Worm (Caenorhabditis elegans) whole organism, mixed stage, embryonic: ENCODE results near the gene lys-8.

Source experiments
- M03D4.4 ChIP-seq: sonication (generic microtip); optimal IDR thresholded peaks from 2 replicates; lab custom pipeline; 2017; ENCODE audit warnings: mild to moderate bottlenecking, missing genetic modification characterization, missing compliant biosample characterization
- bed-3 ChIP-seq: fragments of 200-800 bp; sonication (Bioruptor generic); optimal IDR thresholded peaks from 3 replicates; lab custom pipeline; 2018; ENCODE audit warnings: mild to moderate bottlenecking, missing genetic modification characterization, moderate library complexity, missing compliant biosample characterization
- blmp-1 ChIP-seq: fragments of 150-350 bp; optimal IDR thresholded peaks from 2 replicates; lab custom pipeline; 2014; ENCODE audit warnings: missing biosample characterization, missing genetic modification characterization
- ceh-39 ChIP-seq: fragments of 150-350 bp; optimal IDR thresholded peaks from 2 replicates; lab custom pipeline; 2014; ENCODE audit warnings: missing biosample characterization, missing genetic modification characterization
- ceh-43 ChIP-seq: fragments of 200-800 bp; sonication (Bioruptor generic); optimal IDR thresholded peaks from 2 replicates; lab custom pipeline; 2018; ENCODE audit warnings: mild to moderate bottlenecking, missing genetic modification characterization, moderate library complexity, missing compliant biosample characterization
- ceh-83 ChIP-seq: fragments of 200-800 bp; sonication (Bioruptor generic); optimal IDR thresholded peaks from 2 replicates; lab custom pipeline; 2018; ENCODE audit warnings: mild to moderate bottlenecking, missing genetic modification characterization, missing compliant biosample characterization
- ces-1 ChIP-seq: fragments of 150-350 bp; optimal IDR thresholded peaks from 2 replicates; lab custom pipeline; 2014; ENCODE audit warnings: missing biosample characterization, missing genetic modification reagents, missing genetic modification characterization
- cnd-1 ChIP-seq: fragments of 200-800 bp; sonication (Bioruptor generic); optimal IDR thresholded peaks from 2 replicates; lab custom pipeline; 2018; ENCODE audit warnings: mild to moderate bottlenecking, missing genetic modification characterization, missing compliant biosample characterization
- drap-1 ChIP-seq: fragments of 200-800 bp; sonication (Bioruptor generic); optimal IDR thresholded peaks from 3 replicates; lab custom pipeline; 2018; ENCODE audit warnings: mild to moderate bottlenecking, missing genetic modification characterization, missing compliant biosample characterization
- elt-1 ChIP-seq: sonication (generic microtip); optimal IDR thresholded peaks from 2 replicates; lab custom pipeline; 2017; ENCODE audit warnings: missing genetic modification characterization, mild to moderate bottlenecking, missing compliant biosample characterization, antibody characterized with exemption, moderate library complexity, borderline replicate concordance; ENCODE audit not compliant: insufficient read depth
- elt-3 ChIP-seq: fragments of 150-350 bp; optimal IDR thresholded peaks from 2 replicates; lab custom pipeline; 2014; ENCODE audit warnings: missing biosample characterization, missing genetic modification characterization
- flh-1 ChIP-seq: fragments of 200-800 bp; sonication (Bioruptor generic); optimal IDR thresholded peaks from 2 replicates; lab custom pipeline; 2018; ENCODE audit warnings: mild to moderate bottlenecking, missing genetic modification characterization, moderate library complexity, missing compliant biosample characterization
- ham-2 ChIP-seq: fragments of 200-800 bp; sonication (Bioruptor generic); optimal IDR thresholded peaks from 2 replicates; lab custom pipeline; 2018; ENCODE audit warnings: mild to moderate bottlenecking, missing genetic modification characterization, missing compliant biosample characterization
- hlh-1 ChIP-seq: fragments of 150-350 bp; optimal IDR thresholded peaks from 2 replicates; lab custom pipeline; 2014; ENCODE audit warnings: missing biosample characterization, missing genetic modification reagents, missing genetic modification characterization
- lin-13 ChIP-seq: fragments of 150-350 bp; optimal IDR thresholded peaks from 2 replicates; lab custom pipeline; 2014; ENCODE audit warnings: missing biosample characterization, missing genetic modification characterization
- lin-32 ChIP-seq: fragments of 200-800 bp; sonication (Bioruptor generic); optimal IDR thresholded peaks from 2 replicates; lab custom pipeline; 2018; ENCODE audit warnings: mild to moderate bottlenecking, missing genetic modification characterization, missing compliant biosample characterization
- lsy-2 ChIP-seq: fragments of 150-350 bp; optimal IDR thresholded peaks from 2 replicates; lab custom pipeline; 2014; ENCODE audit warnings: missing biosample characterization, missing genetic modification characterization
- mab-5 ChIP-seq: fragments of 150-350 bp; optimal IDR thresholded peaks from 2 replicates; lab custom pipeline; 2014; ENCODE audit warnings: missing biosample characterization, missing genetic modification characterization
- mep-1 ChIP-seq: fragments of 150-350 bp; optimal IDR thresholded peaks from 2 replicates; lab custom pipeline; 2017; ENCODE audit warnings: missing biosample characterization, missing genetic modification reagents, missing genetic modification characterization, inconsistent platforms
- mls-2 ChIP-seq: sonication (generic microtip); optimal IDR thresholded peaks from 2 replicates; lab custom pipeline; 2016; ENCODE audit warnings: mild to moderate bottlenecking, missing genetic modification characterization, moderate library complexity, missing compliant biosample characterization
- nhr-12 ChIP-seq: fragments of 150-350 bp; optimal IDR thresholded peaks from 2 replicates; lab custom pipeline; 2014; ENCODE audit warnings: missing biosample characterization, missing genetic modification characterization
- nhr-2 ChIP-seq: fragments of 150-350 bp; optimal IDR thresholded peaks from 2 replicates; lab custom pipeline; 2014; ENCODE audit warnings: missing biosample characterization, missing genetic modification characterization
- nhr-237 ChIP-seq: fragments of 150-350 bp; optimal IDR thresholded peaks from 2 replicates; lab custom pipeline; 2014; ENCODE audit warnings: missing biosample characterization, missing genetic modification characterization
- nhr-28 ChIP-seq: fragments of 150-350 bp; optimal IDR thresholded peaks from 2 replicates; lab custom pipeline; 2014; ENCODE audit warnings: missing biosample characterization, missing genetic modification characterization
- nhr-76 ChIP-seq: sonication (generic microtip); optimal IDR thresholded peaks from 2 replicates; lab custom pipeline; 2017; ENCODE audit warnings: missing biosample characterization, missing genetic modification characterization
- pha-4 ChIP-seq: fragments of 150-350 bp; optimal IDR thresholded peaks from 2 replicates; lab custom pipeline; 2018; ENCODE audit warnings: missing biosample characterization, missing genetic modification reagents, missing genetic modification characterization
- sem-2 ChIP-seq: fragments of 200-800 bp; sonication (Bioruptor generic); optimal IDR thresholded peaks from 2 replicates; lab custom pipeline; 2018; ENCODE audit warnings: mild to moderate bottlenecking, missing genetic modification characterization, missing compliant biosample characterization
- snpc-4 ChIP-seq: fragments of 150-350 bp; optimal IDR thresholded peaks from 2 replicates; lab custom pipeline; 2014; ENCODE audit warnings: missing biosample characterization, missing genetic modification characterization
- sptf-1 ChIP-seq: sonication (generic microtip); optimal IDR thresholded peaks from 2 replicates; lab custom pipeline; 2017; ENCODE audit warnings: mild to moderate bottlenecking, missing genetic modification characterization, moderate library complexity, missing compliant biosample characterization
- tbx-8 ChIP-seq: fragments of 200-800 bp; sonication (Bioruptor generic); optimal IDR thresholded peaks from 2 replicates; lab custom pipeline; 2018; ENCODE audit warnings: mild to moderate bottlenecking, missing genetic modification characterization, moderate library complexity, missing compliant biosample characterization
- unc-120 ChIP-seq: sonication (generic microtip); optimal IDR thresholded peaks from 2 replicates; lab custom pipeline; 2017; ENCODE audit warnings: missing genetic modification characterization, missing compliant biosample characterization; ENCODE audit not compliant: poor library complexity, severe bottlenecking
- unc-39 ChIP-seq: fragments of 150-350 bp; optimal IDR thresholded peaks from 2 replicates; lab custom pipeline; 2014; ENCODE audit warnings: missing biosample characterization, missing genetic modification characterization
- unc-62 ChIP-seq: fragments of 150-350 bp; optimal IDR thresholded peaks from 2 replicates; lab custom pipeline; 2014; ENCODE audit warnings: missing biosample characterization, missing genetic modification reagents, missing genetic modification characterization
- zip-8 ChIP-seq: fragments of 150-350 bp; optimal IDR thresholded peaks from 2 replicates; lab custom pipeline; 2014; ENCODE audit warnings: missing biosample characterization, missing genetic modification characterization
- ztf-11 ChIP-seq: fragments of 150-350 bp; optimal IDR thresholded peaks from 2 replicates; lab custom pipeline; 2014; ENCODE audit warnings: missing biosample characterization, missing genetic modification characterization

lys-8 gene

DNA sequence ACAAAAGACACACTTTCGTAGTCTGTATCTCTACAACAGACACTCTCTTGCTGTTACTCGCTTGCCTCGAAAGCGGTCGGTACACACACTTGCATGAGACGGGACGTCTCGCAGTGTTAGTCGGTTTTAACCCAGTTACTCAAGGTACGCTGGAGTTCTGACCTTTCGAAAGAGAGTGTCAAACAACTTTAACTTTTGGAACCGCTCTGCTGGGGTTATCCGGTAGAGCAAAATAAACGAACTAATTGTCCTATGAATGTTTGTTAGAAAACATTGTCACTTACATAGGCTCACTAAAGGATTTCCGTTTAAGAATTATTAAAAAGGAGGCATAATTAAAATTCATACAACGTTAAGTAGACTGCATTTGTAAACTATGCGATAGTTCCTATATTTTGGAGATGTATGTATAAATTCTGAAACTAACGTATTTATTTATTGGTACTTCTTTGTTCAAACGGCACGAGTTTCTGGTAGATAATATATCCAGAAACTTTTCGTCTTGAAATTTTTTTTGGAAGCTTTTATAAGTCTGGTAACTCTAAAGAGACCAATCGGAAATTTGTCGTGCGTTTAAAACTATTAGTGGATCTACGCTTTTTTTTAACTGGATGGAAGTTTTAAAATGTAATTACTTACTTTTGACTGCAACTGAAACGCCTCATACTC lies 42.4 kb upstream of the lys-8 start:
- TF ChIP-seq elt-3 (peak; percentile 80), ceh-39 (tag; lab: Kevin White, UChicago) (peak; percentile 74), ztf-11 (peak; percentile 83), cnd-1 (tag; lab: Kevin White, UChicago) (peak; percentile 80), elt-1 (no peak), snpc-4 (tag; lab: Kevin White, UChicago) (no peak), nhr-12 (tag; lab: Kevin White, UChicago) (peak; percentile 89), unc-39 (tag; lab: Kevin White, UChicago) (peak; percentile 55), ham-2 (GFP tag; lab: Kevin White, UChicago) (peak; percentile 75), zip-8 (no peak), unc-62 (GFP tag; lab: Kevin White, UChicago) (peak; percentile 89), M03D4.4 (peak; percentile 86), lsy-2 (tag; lab: Kevin White, UChicago) (peak; percentile 84), ceh-43 (GFP tag; lab: Kevin White, UChicago) (peak; percentile 86), nhr-76 (tag; lab: Kevin White, UChicago) (no peak), hlh-1 (tag; lab: Kevin White, UChicago) (peak; percentile 72), pha-4 (tag; lab: Kevin White, UChicago) (peak; percentile 92), lin-32 (GFP tag; lab: Kevin White, UChicago) (peak; percentile 78), mep-1 (peak; percentile 96), mab-5 (tag; lab: Kevin White, UChicago) (peak; percentile 84), ces-1 (GFP tag; lab: Kevin White, UChicago) (peak; percentile 99), sptf-1 (tag; lab: Kevin White, UChicago) (peak; percentile 93), drap-1 (GFP tag; lab: Kevin White, UChicago) (peak; percentile 89), nhr-237 (peak; percentile 92), nhr-28 (tag; lab: Kevin White, UChicago) (peak; percentile 24), blmp-1 (tag; lab: Kevin White, UChicago) (no peak), unc-120 (peak; percentile 94), flh-1 (peak; percentile 29), tbx-8 (GFP tag; lab: Kevin White, UChicago) (peak; percentile 93), nhr-2 (tag; lab: Kevin White, UChicago) (peak; percentile 86), bed-3 (peak; percentile 65), mls-2 (peak; percentile 95), ceh-83 (GFP tag; lab: Kevin White, UChicago) (peak; percentile 93), lin-13 (tag; lab: Kevin White, UChicago) (peak; percentile 85), sem-2 (GFP tag; lab: Kevin White, UChicago) (peak; percentile 76)

DNA sequence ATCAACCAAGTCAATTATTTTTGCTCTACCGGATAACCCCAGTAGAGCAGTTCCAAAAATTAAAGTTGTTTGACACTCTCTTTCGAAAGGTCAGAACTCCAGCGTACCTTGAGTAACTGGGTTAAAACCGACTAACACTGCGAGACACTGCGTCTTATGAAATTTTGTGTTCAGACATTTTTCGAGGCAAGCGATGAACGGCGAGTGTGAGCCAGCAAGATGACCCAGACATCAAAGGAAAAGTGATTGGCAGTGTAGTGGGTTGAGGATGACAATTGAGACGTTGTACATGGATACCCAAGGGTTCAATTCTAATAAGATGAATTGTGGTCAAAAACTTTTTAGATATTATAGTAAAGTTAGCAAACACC lies 41.8 kb upstream of the lys-8 start:
- TF ChIP-seq pha-4 (tag; lab: Kevin White, UChicago) (no peak), ceh-39 (tag; lab: Kevin White, UChicago) (no peak), nhr-2 (tag; lab: Kevin White, UChicago) (peak; percentile 23), hlh-1 (tag; lab: Kevin White, UChicago) (no peak), ceh-83 (GFP tag; lab: Kevin White, UChicago) (no peak), lin-32 (GFP tag; lab: Kevin White, UChicago) (no peak)

DNA sequence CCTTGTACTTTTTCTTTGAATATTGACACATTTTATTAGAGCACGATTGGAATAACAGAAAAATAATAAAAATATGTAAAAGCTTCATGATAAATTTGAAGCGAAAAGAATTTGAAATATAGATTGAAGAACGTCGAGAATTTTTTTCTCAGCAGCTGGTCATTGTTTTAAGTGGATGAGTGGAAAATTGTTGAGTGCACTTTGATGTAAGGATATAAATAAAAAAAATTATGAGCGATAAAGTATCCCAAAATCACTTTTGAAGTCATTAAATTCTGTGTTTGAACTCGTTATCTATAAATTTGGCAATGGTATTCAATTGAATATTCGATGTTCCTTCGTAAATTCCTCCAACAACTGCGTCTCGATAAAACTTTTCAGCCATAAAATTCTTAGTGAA lies 41.2 kb upstream of the lys-8 start, which contains the start of gene ins-13:
Gene ins-13 (minus strand): TSS at position 101 of the 400 bp plus-strand sequence.
- TF ChIP-seq lsy-2 (tag; lab: Kevin White, UChicago) (no peak), elt-3 (no peak), M03D4.4 (no peak)
- TF ChIP-seq, all 35 proteins: peak for 0

DNA sequence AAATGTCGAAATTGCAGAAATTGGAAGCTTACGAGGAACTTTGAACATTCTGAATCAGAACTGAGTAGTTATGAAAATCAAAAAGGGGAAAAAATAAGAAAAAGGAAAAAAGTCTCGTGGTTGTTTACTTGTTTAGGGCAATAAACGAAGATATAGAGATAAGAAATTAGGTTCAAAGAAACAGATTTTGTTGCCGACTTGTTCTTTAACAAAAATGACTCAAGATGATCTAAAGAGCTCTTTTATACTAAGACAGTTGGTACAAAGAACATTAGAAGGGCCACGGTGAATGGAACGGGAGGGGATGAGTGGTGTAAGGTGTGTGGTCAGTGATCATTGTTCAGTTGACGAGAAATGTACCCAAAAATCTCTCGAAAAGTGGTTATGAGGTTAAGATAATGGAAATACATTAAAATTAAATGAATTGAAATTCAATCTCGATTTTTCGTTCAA lies 38.5 kb upstream of the lys-8 start, which contains the start of gene acdh-2:
Gene acdh-2 (minus strand): TSS at position 51 of the 453 bp plus-strand sequence.
- no peak for TF ChIP-seq hlh-1 (tag; lab: Kevin White, UChicago)
- TF ChIP-seq nhr-12 (tag; lab: Kevin White, UChicago), result no peak
- no peak for TF ChIP-seq elt-1
